Worm (Caenorhabditis elegans) whole organism, young adult: ENCODE results near the gene btb-8.

ENCODE experiments used
- D2030.7 ChIP-seq: fragments of 200-800 bp; sonication (Bioruptor generic); IDR thresholded peaks from 2 replicates; pipeline ENCODE4 v1.3.6; 2022; ENCODE audit warnings: missing genetic modification reagents, missing genetic modification characterization, missing compliant biosample characterization
- F22D6.2 ChIP-seq: sonication (generic microtip); optimal IDR thresholded peaks from 2 replicates; lab custom pipeline; 2016; ENCODE audit warnings: mild to moderate bottlenecking, missing genetic modification characterization, missing compliant biosample characterization
- aptf-2 ChIP-seq: fragments of 200-800 bp; sonication (Bioruptor generic); conservative IDR thresholded peaks from 2 replicates; pipeline ENCODE4 v1.3.6; 2022; ENCODE audit warnings: missing genetic modification reagents, missing genetic modification characterization, missing compliant biosample characterization
- aptf-3 ChIP-seq: fragments of 200-800 bp; sonication (Bioruptor generic); IDR thresholded peaks from 2 replicates; pipeline ENCODE4 v1.3.6; 2022; ENCODE audit warnings: missing genetic modification characterization, missing compliant biosample characterization
- atf-7 ChIP-seq: sonication (generic microtip); optimal IDR thresholded peaks from 2 replicates; lab custom pipeline; 2017; ENCODE audit warnings: mild to moderate bottlenecking, missing genetic modification characterization, missing compliant biosample characterization
- attf-5 ChIP-seq: fragments of 200-800 bp; sonication (Bioruptor generic); optimal IDR thresholded peaks from 2 replicates; lab custom pipeline; 2018; ENCODE audit warnings: mild to moderate bottlenecking, missing genetic modification characterization, missing compliant biosample characterization
- dpff-1 ChIP-seq: sonication (generic microtip); optimal IDR thresholded peaks from 2 replicates; lab custom pipeline; 2017; ENCODE audit warnings: mild to moderate bottlenecking, missing genetic modification characterization, missing compliant biosample characterization
- ets-4 ChIP-seq: fragments of 200-800 bp; sonication (Bioruptor generic); optimal IDR thresholded peaks from 2 replicates; lab custom pipeline; 2018; ENCODE audit warnings: mild to moderate bottlenecking, missing genetic modification characterization, missing compliant biosample characterization
- him-1 ChIP-seq: sonication (generic microtip); optimal IDR thresholded peaks from 2 replicates; lab custom pipeline; 2016; ENCODE audit warnings: missing genotype, missing genetic modification reagents, missing genetic modification characterization, missing compliant biosample characterization
- let-607 ChIP-seq, 2 experiments: fragments of 200-800 bp in 1 of 2; sonication (Bioruptor generic) in 1 of 2; sonication (generic microtip) in 1 of 2; optimal IDR thresholded peaks; 2 replicates each; lab custom pipeline; 2016 to 2018; ENCODE audit warnings: mild to moderate bottlenecking in 2 of 2, missing compliant biosample characterization in 2 of 2, missing genetic modification characterization in 2 of 2, moderate library complexity in 2 of 2, missing genotype in 1 of 2
- madf-10 ChIP-seq: sonication (generic microtip); optimal IDR thresholded peaks from 2 replicates; lab custom pipeline; 2016; ENCODE audit warnings: mild to moderate bottlenecking, missing genetic modification characterization, missing compliant biosample characterization
- nfya-2 ChIP-seq: fragments of 200-800 bp; sonication (Bioruptor generic); IDR thresholded peaks from 2 replicates; pipeline ENCODE4 v1.3.6; 2022; ENCODE audit warnings: missing genetic modification reagents, missing genetic modification characterization, missing compliant biosample characterization
- snpc-4 ChIP-seq, 5 experiments: fragments of 150-350 bp in 1 of 5; sonication (generic microtip) in 4 of 5; optimal IDR thresholded peaks; 2 replicates each; lab custom pipeline; 2014 to 2018; ENCODE audit warnings: missing genetic modification characterization in 5 of 5, missing biosample characterization in 3 of 5, antibody characterized with exemption in 2 of 5, mild to moderate bottlenecking in 2 of 5, missing compliant biosample characterization in 2 of 5, missing genotype in 2 of 5, moderate library complexity in 2 of 5, missing genetic modification reagents in 1 of 5
- unc-62 ChIP-seq: fragments of 150-350 bp; optimal IDR thresholded peaks from 2 replicates; lab custom pipeline; 2014; ENCODE audit warnings: missing biosample characterization, missing genetic modification reagents, missing genetic modification characterization

ce11 chrII:1722394-1722793 is at the start of gene btb-8, which contains the start of gene fbxb-5:
- TF ChIP-seq F22D6.2 (tag; lab: Kevin White, UChicago), result no peak
- no peak for TF ChIP-seq unc-62 (GFP tag; lab: Kevin White, UChicago)
- TF ChIP-seq ets-4 (GFP tag; lab: Kevin White, UChicago), result no peak
- TF ChIP-seq nfya-2, result no peak
- no peak for TF ChIP-seq aptf-3 (GFP tag; lab: Robert Waterston, UW)
- no peak for TF ChIP-seq snpc-4 (GFP tag; optimal IDR thresholded peaks at IDR 0.05; lab: Kevin White, UChicago)
- no peak for TF ChIP-seq snpc-4 (tag; optimal IDR thresholded peaks at IDR 0.05; lab: Kevin White, UChicago)
- no peak for TF ChIP-seq aptf-2
- no peak for TF ChIP-seq atf-7
- TF ChIP-seq let-607 (tag; optimal IDR thresholded peaks at IDR 0.05; lab: Kevin White, UChicago), result no peak
- no peak for TF ChIP-seq attf-5 (GFP tag; lab: Kevin White, UChicago)
- TF ChIP-seq madf-10 (tag; lab: Kevin White, UChicago), result no peak
- TF ChIP-seq him-1 (tag; lab: Kevin White, UChicago), result no peak
- TF ChIP-seq D2030.7, result no peak
- TF ChIP-seq dpff-1 (tag; lab: Kevin White, UChicago), result no peak
